Fruit fly (Drosophila melanogaster) whole organism, adult: Measurements from ENCODE around the gene CtBP.

Experiments used
- CG11617 ChIP-seq: fragments of 200-800 bp; sonication (Bioruptor generic); optimal IDR thresholded peaks from 2 replicates; lab custom pipeline; 2017; ENCODE audit warnings: mild to moderate bottlenecking, missing biosample characterization, missing genetic modification reagents, missing genetic modification characterization
- CG12768 ChIP-seq: fragments of 200-800 bp; sonication (Bioruptor generic); optimal IDR thresholded peaks from 2 replicates; lab custom pipeline; 2017; ENCODE audit warnings: missing biosample characterization, missing genetic modification characterization, mild to moderate bottlenecking, moderate library complexity, missing genetic modification reagents
- CG14711 ChIP-seq: fragments of 200-800 bp; sonication (Bioruptor generic); optimal IDR thresholded peaks from 2 replicates; lab custom pipeline; 2018; ENCODE audit warnings: missing biosample characterization, mild to moderate bottlenecking, missing genetic modification characterization, moderate library complexity
- CG1620 ChIP-seq: fragments of 200-800 bp; sonication (Bioruptor generic); optimal IDR thresholded peaks from 2 replicates; lab custom pipeline; 2016; ENCODE audit warnings: missing biosample characterization, missing genetic modification characterization
- CG33017 ChIP-seq: fragments of 200-800 bp; sonication (Bioruptor generic); optimal IDR thresholded peaks from 2 replicates; lab custom pipeline; 2018; ENCODE audit warnings: missing biosample characterization, mild to moderate bottlenecking, missing genetic modification characterization, moderate library complexity
- CG5204 ChIP-seq: fragments of 200-800 bp; sonication (Bioruptor generic); optimal IDR thresholded peaks from 2 replicates; lab custom pipeline; 2016; ENCODE audit warnings: missing biosample characterization, missing genetic modification characterization
- CG7045 ChIP-seq: fragments of 200-800 bp; sonication (Bioruptor generic); optimal IDR thresholded peaks from 2 replicates; lab custom pipeline; 2017; ENCODE audit warnings: missing biosample characterization, mild to moderate bottlenecking, missing genetic modification characterization
- CG7101 ChIP-seq: fragments of 200-800 bp; sonication (Bioruptor generic); optimal IDR thresholded peaks from 2 replicates; lab custom pipeline; 2018; ENCODE audit warnings: missing biosample characterization, mild to moderate bottlenecking, missing genetic modification characterization, moderate library complexity
- Clk ChIP-seq: fragments of 200-800 bp; sonication (Bioruptor generic); optimal IDR thresholded peaks from 2 replicates; lab custom pipeline; 2017; ENCODE audit warnings: missing biosample characterization, missing genetic modification characterization
- Crg-1 ChIP-seq: fragments of 200-800 bp; sonication (Bioruptor generic); optimal IDR thresholded peaks from 2 replicates; lab custom pipeline; 2016; ENCODE audit warnings: missing biosample characterization, missing genetic modification characterization
- Hr96 ChIP-seq: fragments of 200-800 bp; sonication (Bioruptor generic); optimal IDR thresholded peaks from 2 replicates; lab custom pipeline; 2016; ENCODE audit warnings: missing biosample characterization, missing genetic modification characterization
- Mnt ChIP-seq: fragments of 200-800 bp; sonication (Bioruptor generic); optimal IDR thresholded peaks from 2 replicates; lab custom pipeline; 2016; ENCODE audit warnings: missing biosample characterization, mild to moderate bottlenecking, missing genetic modification characterization
- bab1 ChIP-seq: fragments of 200-800 bp; sonication (Bioruptor generic); optimal IDR thresholded peaks from 3 replicates; lab custom pipeline; 2019; ENCODE audit warnings: missing biosample characterization, mild to moderate bottlenecking, missing genetic modification characterization, moderate library complexity
- cic ChIP-seq: fragments of 200-800 bp; sonication (Bioruptor generic); optimal IDR thresholded peaks from 2 replicates; lab custom pipeline; 2017; ENCODE audit warnings: missing biosample characterization, mild to moderate bottlenecking, missing genetic modification characterization, moderate library complexity
- cnc ChIP-seq, 2 experiments: fragments of >200 bp; optimal IDR thresholded peaks; 2 replicates each; lab custom pipeline; 2017
- kay ChIP-seq: fragments of 200-800 bp; sonication (Bioruptor generic); peaks from one replicate; lab custom pipeline; 2016; ENCODE audit warnings: missing biosample characterization, missing genetic modification characterization, borderline replicate concordance
- ovo ChIP-seq: fragments of 200-800 bp; sonication (Bioruptor generic); optimal IDR thresholded peaks from 2 replicates; lab custom pipeline; 2016; ENCODE audit warnings: missing biosample characterization, missing genetic modification characterization
- pad ChIP-seq: fragments of 200-800 bp; sonication (Bioruptor generic); optimal IDR thresholded peaks from 3 replicates; lab custom pipeline; 2017; ENCODE audit warnings: missing biosample characterization, missing genetic modification characterization, mild to moderate bottlenecking, moderate library complexity, missing genetic modification reagents
- tj ChIP-seq: fragments of 200-800 bp; sonication (Bioruptor generic); optimal IDR thresholded peaks from 3 replicates; lab custom pipeline; 2017; ENCODE audit warnings: missing biosample characterization, mild to moderate bottlenecking, missing genetic modification characterization, moderate library complexity
- toe ChIP-seq: fragments of 200-800 bp; sonication (Bioruptor generic); optimal IDR thresholded peaks from 2 replicates; lab custom pipeline; 2016; ENCODE audit warnings: missing biosample characterization, missing genetic modification characterization

Gene CtBP

dm6 chr3R:13012351-13012750 is 902 bp downstream of the CtBP start:
- TF ChIP-seq CG5204 (GFP tag; lab: Kevin White, UChicago) (no peak), Clk (GFP tag; lab: Kevin White, UChicago) (peak; percentile 30), Hr96 (peak; percentile 72), bab1 (GFP tag; lab: Kevin White, UChicago) (peak; percentile 6), Mnt (GFP tag; lab: Kevin White, UChicago) (peak; percentile 84), CG33017 (tag; lab: Kevin White, UChicago) (peak; percentile 42), cnc (optimal IDR thresholded peaks at IDR 0.05; lab: Kevin White, UChicago) (peak; percentile 91 to 95), CG11617 (GFP tag; lab: Kevin White, UChicago) (peak; percentile 65), CG1620 (peak; percentile 71), CG7045 (peak; percentile 34), pad (GFP tag; lab: Kevin White, UChicago) (peak; percentile 87), toe (GFP tag; lab: Kevin White, UChicago) (peak; percentile 37), CG14711 (peak; percentile 63), cic (peak; percentile 83), CG12768 (GFP tag; lab: Kevin White, UChicago) (peak; percentile 80), Crg-1 (peak; percentile 63), ovo (peak; percentile 48), tj (GFP tag; lab: Kevin White, UChicago) (peak; percentile 80), CG7101 (peak; percentile 62), kay (GFP tag; lab: Kevin White, UChicago) (no peak)

DNA sequence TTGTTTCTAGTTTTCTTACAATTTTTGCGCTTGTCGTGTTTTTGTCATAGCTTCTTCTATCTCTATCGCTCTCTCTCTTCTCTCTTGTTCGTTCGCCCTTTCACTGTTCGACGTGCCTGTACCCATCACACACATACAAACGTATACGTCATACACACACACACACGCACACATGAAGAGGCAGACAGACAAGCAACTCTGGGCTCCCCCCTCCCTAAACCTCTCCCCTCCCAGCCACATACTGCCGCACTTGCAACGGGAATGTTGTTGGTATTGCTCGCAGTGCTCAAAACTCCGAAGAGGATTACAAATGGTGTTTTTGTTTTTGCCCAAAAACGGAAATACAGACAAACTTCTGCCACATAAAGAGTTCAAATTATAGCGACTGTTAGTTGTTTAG is 1.5 kb downstream of the CtBP start:
- TF ChIP-seq Clk (GFP tag; lab: Kevin White, UChicago) (no peak), pad (GFP tag; lab: Kevin White, UChicago) (peak; percentile 43), CG11617 (GFP tag; lab: Kevin White, UChicago) (no peak), CG7101 (no peak)

DNA sequence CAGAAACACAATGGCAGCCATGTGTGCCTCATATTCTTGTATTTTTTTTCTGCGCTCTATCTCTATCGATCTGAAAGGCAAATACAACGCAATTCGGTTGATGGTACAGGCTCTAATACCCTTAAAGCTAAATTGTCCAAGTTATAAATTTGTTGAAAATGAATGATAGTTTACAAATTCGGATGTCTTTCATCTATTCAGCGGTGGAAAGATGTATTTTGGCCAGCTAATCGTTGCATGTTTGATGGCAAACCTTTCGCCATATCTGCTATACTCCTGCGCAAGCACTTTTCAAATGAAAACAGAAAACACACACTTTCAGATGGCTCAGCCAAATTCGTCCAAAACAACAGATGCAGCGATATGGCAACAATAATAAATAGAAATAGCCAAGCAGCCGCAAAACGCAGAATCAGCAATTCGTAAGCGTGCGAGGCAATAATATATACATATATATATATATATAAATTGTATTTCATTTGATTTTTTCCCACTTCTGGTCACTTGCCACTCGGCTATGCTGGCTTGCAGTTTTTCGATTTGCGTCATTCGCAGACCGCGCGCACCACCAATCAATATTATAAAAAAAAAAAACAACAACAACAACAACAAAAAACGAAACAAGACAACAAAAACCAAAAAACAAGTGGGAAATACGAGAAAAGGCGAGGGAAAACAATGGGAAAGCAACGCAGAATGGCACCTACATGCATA is 2.9 kb downstream of the CtBP start:
- TF ChIP-seq tj (GFP tag; lab: Kevin White, UChicago) (peak; percentile 96), cic (no peak), CG11617 (GFP tag; lab: Kevin White, UChicago) (no peak), Mnt (GFP tag; lab: Kevin White, UChicago) (no peak), CG14711 (peak; percentile 23), kay (GFP tag; lab: Kevin White, UChicago) (peak; percentile 89)

dm6 chr3R:13015402-13015801 is 4.0 kb downstream of the CtBP start:
- TF ChIP-seq tj (GFP tag; lab: Kevin White, UChicago) = no peak

- TF ChIP-seq CG12768 (GFP tag; lab: Kevin White, UChicago) (peak; percentile 21), ovo (peak; percentile 15), CG7101 (no peak), CG5204 (GFP tag; lab: Kevin White, UChicago) (no peak), Crg-1 (no peak), kay (GFP tag; lab: Kevin White, UChicago) (peak; percentile 67), Mnt (GFP tag; lab: Kevin White, UChicago) (no peak)
Observed at dm6 chr3R:13015811-13016766, 4.6 kb downstream of the CtBP start.

DNA sequence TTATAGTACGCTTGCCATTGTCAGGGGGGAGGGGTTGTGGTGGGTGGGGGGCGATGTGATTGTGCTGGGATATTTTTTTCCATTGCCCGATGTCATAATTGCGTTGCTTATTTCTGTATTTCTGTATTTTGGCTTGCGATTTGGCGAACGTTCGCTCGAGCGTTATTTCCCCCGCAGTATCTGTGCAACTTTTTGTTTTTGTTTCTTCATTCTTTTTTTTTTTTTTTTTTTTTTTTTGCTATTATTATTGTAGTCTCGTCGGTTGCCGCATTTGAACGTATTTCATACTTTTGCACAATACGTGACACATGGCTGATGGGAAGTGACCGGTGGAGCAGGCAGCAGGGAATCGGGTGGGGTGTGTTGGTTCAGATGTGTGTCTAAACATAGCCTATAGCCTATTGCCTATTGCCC is 6.2 kb downstream of the CtBP start:
- TF ChIP-seq tj (GFP tag; lab: Kevin White, UChicago) (peak; percentile 40), CG7045 (no peak), CG12768 (GFP tag; lab: Kevin White, UChicago) (peak; percentile 47), CG5204 (GFP tag; lab: Kevin White, UChicago) (no peak), bab1 (GFP tag; lab: Kevin White, UChicago) (no peak), cic (peak; percentile 90), kay (GFP tag; lab: Kevin White, UChicago) (peak; percentile 91), Mnt (GFP tag; lab: Kevin White, UChicago) (peak; percentile 65), CG11617 (GFP tag; lab: Kevin White, UChicago) (peak; percentile 8)
